Fruit fly (Drosophila melanogaster) Kc167 (cell line): Measurements from ENCODE around the gene CG7368.
"Not testable (repeated sequence)": the region's sequence is repeated elsewhere in the genome, so short reads cannot be mapped to it uniquely, and the experiment has no call there.

Source experiments
- Myc ChIP-seq: fragments of >200 bp; optimal IDR thresholded peaks from 2 replicates; lab custom pipeline; 2017; ENCODE audit warnings: missing external identifiers
- Sin3A ChIP-seq: fragments of >200 bp; optimal IDR thresholded peaks from 2 replicates; lab custom pipeline; 2018; ENCODE audit warnings: missing external identifiers
- h ChIP-seq: fragments of >200 bp; optimal IDR thresholded peaks from 3 replicates; lab custom pipeline; 2018; ENCODE audit warnings: missing external identifiers
- insv ChIP-seq: fragments of >200 bp; optimal IDR thresholded peaks from 3 replicates; lab custom pipeline; 2018; ENCODE audit warnings: missing external identifiers
- psq ChIP-seq: fragments of >200 bp; optimal IDR thresholded peaks from 2 replicates; lab custom pipeline; 2017; ENCODE audit warnings: missing external identifiers
- ttk ChIP-seq: sonication (Bioruptor generic); optimal IDR thresholded peaks from 2 replicates; lab custom pipeline; 2017; ENCODE audit warnings: missing external identifiers

The CG7368 gene

DNA sequence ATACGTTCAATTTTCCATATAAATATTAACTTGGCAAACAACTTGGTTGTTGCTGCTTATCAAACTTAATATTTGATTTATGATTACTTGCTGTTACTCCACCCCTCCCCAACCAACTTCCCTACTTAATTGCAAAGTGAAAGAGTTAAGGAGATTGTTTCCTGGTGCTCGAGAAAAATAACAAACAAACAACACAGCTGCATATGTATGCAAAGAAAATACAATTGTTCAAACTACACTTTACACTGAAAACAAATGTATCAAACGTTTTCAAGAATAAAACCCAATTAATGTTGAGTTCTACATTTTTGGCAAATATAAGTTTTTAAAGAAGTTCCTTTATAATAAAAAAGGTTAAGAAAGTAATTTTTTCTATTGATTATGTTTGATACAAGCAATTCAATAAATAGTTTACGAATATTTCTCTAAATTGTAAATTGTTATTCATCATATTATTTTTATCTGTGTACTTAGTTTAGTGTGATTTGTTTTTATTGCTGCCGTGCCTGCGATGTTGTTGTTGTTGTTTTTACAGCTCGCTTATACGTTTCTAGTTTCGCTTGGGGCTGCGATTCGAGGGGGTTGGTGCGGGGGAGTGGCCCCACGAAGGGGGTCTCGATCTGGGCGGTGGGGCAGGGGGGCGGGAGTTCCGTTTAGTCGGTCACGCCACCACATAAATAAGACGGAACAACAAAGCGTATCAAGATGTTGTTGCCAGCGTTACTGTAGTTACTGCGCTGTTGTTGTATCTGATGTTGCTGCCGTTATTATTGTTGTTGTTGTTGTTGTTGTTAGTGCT lies 41.1 kb upstream of the CG7368 start:
- TF ChIP-seq psq (lab: Kevin White, UChicago) (no peak), ttk (no peak), Myc (no peak), h (lab: Kevin White, UChicago) (no peak), Sin3A (lab: Kevin White, UChicago) (no peak), insv (no peak)

dm6 chr3L:11556637-11557036 lies 40.4 kb upstream of the CG7368 start:
- TF ChIP-seq insv = no peak
- no peak for TF ChIP-seq psq (lab: Kevin White, UChicago)
- no peak for TF ChIP-seq h (lab: Kevin White, UChicago)
- TF ChIP-seq ttk = no peak
- TF ChIP-seq Myc = no peak
- no peak for TF ChIP-seq Sin3A (lab: Kevin White, UChicago)

dm6 chr3L:11557209-11557608 lies 39.8 kb upstream of the CG7368 start:
- TF ChIP-seq ttk (no peak), h (lab: Kevin White, UChicago) (no peak), Sin3A (lab: Kevin White, UChicago) (no peak), insv (no peak), Myc (no peak), psq (lab: Kevin White, UChicago) (no peak)

dm6 chr3L:11560885-11561284 lies 36.1 kb upstream of the CG7368 start:
- no peak for TF ChIP-seq ttk
- TF ChIP-seq Myc = no peak
- no peak for TF ChIP-seq insv
- TF ChIP-seq h (lab: Kevin White, UChicago) = no peak
- TF ChIP-seq psq (lab: Kevin White, UChicago) = no peak
- TF ChIP-seq Sin3A (lab: Kevin White, UChicago) = no peak

DNA sequence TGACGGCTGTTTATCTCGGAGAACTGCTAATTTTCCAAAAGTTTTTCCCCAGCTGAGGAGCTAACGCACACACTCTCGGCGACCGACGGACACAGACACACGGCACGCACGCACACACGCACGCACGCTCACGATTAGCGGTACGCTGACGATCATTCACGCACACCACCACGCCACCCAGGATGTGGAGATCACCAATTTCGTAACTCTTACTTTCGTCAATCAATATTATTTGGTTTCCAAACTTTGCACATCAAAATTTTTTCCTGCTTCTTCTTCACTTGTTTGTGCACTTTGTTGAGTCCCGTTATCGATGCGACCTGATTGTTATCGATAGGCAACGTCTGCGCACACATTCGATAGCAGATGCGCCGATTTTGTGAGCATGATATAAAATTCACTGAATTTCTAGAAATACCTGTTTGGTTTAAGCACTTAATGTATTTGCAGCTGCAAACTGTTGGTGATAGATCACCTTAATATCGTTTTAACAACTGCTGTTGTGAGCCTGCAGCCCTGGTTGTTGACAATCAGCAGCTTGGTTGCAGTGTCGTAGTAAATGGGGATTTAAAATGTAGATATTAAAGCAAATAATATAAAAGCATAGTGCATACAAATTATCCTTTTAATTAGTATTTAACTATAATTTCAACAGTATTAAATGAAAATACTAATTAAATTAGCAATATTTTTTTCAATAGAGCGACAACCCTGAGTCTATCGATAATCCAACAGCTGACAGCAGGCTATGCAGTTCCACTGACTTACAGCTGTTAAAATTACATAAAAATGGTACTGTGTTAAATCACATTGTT lies 34.8 kb upstream of the CG7368 start, which contains the start of the genes CG7394 and Mob2:
CG7394 (plus strand) TSS at position 51 of the 815 bp plus-strand sequence.
Mob2 (minus strand) TSS at position 288 of the 815 bp plus-strand sequence.
- TF ChIP-seq Myc (no peak), h (lab: Kevin White, UChicago) (no peak), Sin3A (lab: Kevin White, UChicago) (no peak)

dm6 chr3L:11563972-11564533 lies 32.9 kb upstream of the CG7368 start, which contains the start of the genes CG46412 and CG33267:
CG46412 (minus strand) TSS chr3L:11564072.
CG33267 (plus strand) TSS chr3L:11564483.
- no peak for TF ChIP-seq Sin3A (lab: Kevin White, UChicago)
- no peak for TF ChIP-seq ttk
- no peak for TF ChIP-seq insv
- TF ChIP-seq h (lab: Kevin White, UChicago) = no peak
- TF ChIP-seq psq (lab: Kevin White, UChicago) = no peak
- no peak for TF ChIP-seq Myc

DNA sequence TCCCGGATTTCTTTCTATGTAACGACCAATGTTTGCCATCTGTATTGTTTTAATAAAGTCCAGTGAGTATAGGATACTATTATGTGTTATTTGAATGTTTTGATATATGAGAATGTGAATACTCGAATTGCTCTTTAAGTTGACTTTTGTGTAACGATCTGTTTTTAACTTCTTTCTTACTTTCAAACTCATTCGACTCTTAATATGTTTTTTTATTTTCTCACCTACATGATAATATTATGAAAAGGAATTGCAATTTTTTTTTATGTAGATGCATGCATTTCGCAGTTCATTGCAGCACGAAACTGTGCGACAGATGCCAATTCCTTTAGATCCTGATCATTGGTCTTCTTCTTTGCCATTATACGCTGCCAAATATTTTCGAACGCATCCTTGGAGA lies 22.4 kb upstream of the CG7368 start, which contains the start of gene CG33490:
CG33490 (minus strand) TSS at position 101 of the 400 bp plus-strand sequence.
- TF ChIP-seq Myc (no peak), ttk (no peak), h (lab: Kevin White, UChicago) (no peak), psq (lab: Kevin White, UChicago) (no peak), Sin3A (lab: Kevin White, UChicago) (no peak), insv (no peak)

DNA sequence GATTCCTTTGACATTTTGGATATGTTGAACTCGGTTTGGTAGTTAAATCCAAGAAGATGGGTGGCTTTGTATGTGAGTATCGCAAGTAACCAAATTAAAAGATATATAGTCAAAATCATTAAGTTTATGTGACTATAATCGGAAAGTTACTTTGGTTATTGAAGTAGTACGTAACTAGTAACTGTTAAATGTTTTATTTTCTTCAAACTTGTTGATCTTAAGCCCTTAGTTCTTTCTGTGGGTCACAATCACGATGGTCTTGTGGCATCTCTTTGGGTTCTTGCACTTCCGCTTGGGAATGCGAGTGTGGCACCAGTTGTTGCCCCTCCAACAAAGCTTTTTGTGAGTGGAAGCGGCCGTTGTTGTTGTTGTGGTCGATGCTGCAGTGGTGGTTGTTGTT lies 20.1 kb upstream of the CG7368 start, which contains the start of gene CG33489:
CG33489 (minus strand) TSS at position 101 of the 400 bp plus-strand sequence.
- not testable (repeated sequence) for TF ChIP-seq Myc; psq (lab: Kevin White, UChicago); Sin3A (lab: Kevin White, UChicago)

dm6 chr3L:11577395-11577794 lies 19.6 kb upstream of the CG7368 start, which contains the start of gene CG33271:
CG33271 (minus strand) TSS chr3L:11577495.
- no peak for TF ChIP-seq psq (lab: Kevin White, UChicago)
- TF ChIP-seq h (lab: Kevin White, UChicago) = no peak
- TF ChIP-seq insv = no peak
- TF ChIP-seq Myc = no peak
- TF ChIP-seq Sin3A (lab: Kevin White, UChicago) = no peak

DNA sequence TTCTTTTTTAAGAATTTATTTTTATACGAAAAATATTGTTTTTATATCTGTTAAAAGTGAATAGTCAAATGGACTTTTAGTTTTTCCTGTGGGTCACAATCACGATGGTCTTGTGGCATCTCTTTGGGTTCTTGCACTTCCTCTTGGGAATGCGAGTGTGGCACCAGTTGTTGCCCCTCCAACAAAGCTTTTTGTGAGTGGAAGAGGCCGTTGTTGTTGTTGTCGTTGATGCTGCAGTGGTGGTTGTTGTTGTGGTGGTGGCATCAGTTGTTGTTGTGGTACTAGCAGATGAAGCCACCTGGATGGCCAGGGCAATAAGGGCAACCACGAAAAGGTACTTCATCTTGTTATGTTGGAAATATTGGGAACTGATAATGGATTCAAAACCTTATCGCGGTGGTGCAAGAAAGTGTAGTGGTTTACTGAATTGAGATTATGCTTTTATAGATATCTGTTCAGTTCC lies 18.8 kb upstream of the CG7368 start, which contains the start of gene CG33270:
CG33270 (minus strand) TSS at position 413 of the 463 bp plus-strand sequence.
- TF ChIP-seq Myc (no peak), Sin3A (lab: Kevin White, UChicago) (no peak), h (lab: Kevin White, UChicago) (no peak), ttk (no peak), psq (lab: Kevin White, UChicago) (no peak), insv (no peak)

dm6 chr3L:11578847-11579246 lies 18.2 kb upstream of the CG7368 start:
- TF ChIP-seq Myc = no peak
- no peak for TF ChIP-seq ttk
- no peak for TF ChIP-seq Sin3A (lab: Kevin White, UChicago)
- no peak for TF ChIP-seq psq (lab: Kevin White, UChicago)
- TF ChIP-seq h (lab: Kevin White, UChicago) = no peak
- no peak for TF ChIP-seq insv

DNA sequence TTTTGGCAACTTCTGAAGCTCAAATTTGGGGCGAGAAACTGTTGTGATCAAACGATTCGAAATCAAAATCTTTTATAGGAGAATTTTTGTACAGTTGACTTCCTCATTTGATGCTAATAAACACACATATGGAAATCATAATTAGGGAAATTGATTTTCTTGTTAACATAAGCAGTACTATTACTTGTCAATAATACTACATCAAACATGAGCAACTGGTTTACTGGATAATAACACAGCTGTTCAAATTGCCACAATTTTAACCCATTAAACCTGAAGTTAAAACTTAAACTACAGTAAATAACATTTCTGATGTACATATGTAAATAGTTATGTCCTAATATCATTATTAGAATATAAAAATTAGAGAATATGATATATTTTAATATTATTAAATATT lies 17.1 kb upstream of the CG7368 start, which contains the start of gene CG43390:
CG43390 (minus strand) TSS at position 32 of the 400 bp plus-strand sequence.
- TF ChIP-seq psq (lab: Kevin White, UChicago) (no peak), Myc (no peak), Sin3A (lab: Kevin White, UChicago) (no peak)
